Worm (Caenorhabditis elegans): Measurements from ENCODE around the gene sorf-2.

Gene sorf-2

DNA sequence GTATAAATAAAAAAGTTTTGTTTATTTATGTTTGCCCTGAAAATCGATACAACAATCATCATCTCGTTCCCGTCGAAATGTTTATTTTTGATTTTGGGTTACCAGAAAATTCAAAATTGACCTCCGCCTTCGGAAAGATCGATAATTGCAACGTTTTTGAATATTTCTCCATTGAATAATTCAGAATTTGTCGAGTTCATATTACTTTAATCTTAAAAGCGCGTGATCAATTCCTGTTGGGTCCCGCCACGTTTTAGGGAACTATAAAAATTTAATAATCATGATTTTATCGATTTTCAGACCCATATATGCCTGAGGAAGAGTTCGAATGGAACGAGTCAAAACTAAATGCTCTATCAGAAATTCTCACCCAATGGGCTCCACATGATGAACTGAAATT lies at the start of gene sorf-2:
TSS of gene sorf-2 (plus strand) at position 301 of the 400 bp plus-strand sequence.
- no peak for TF ChIP-seq ztf-11 (tag; optimal IDR thresholded peaks at IDR 0.05)
- no peak for TF ChIP-seq nhr-12 (tag; optimal IDR thresholded peaks at IDR 0.05)
- no peak for TF ChIP-seq sea-2 (GFP tag; optimal IDR thresholded peaks at IDR 0.05)
- TF ChIP-seq nhr-67 (tag; optimal IDR thresholded peaks at IDR 0.05), result no peak
- TF ChIP-seq fkh-10 (GFP tag; optimal IDR thresholded peaks at IDR 0.05), result no peak
- no peak for TF ChIP-seq nfya-1 (tag; optimal IDR thresholded peaks at IDR 0.05; ENCODE audit: insufficient read depth)
- TF ChIP-seq egl-27 (tag; optimal IDR thresholded peaks at IDR 0.05), result no peak

DNA sequence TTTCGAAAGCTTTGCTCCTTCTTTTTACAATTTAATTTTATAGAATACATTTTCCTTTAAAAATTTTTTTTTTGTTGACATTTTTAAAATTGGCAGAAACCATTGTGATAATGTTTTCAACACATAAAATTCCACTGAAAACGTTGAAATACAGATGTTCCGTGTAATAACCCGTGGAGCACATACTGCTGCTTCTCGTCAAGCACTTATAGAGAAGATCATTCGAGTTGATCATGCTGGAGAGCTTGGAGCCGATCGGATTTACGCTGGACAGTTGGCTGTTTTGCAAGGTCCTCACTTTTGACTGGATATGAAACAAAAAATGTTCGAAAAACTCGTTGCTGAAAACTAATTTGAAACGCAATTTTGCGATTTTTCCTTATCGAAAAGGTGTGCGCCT lies 48.7 kb upstream of the sorf-2 start, which contains the start of gene clk-1:
TSS of gene clk-1 (plus strand) at position 155 of the 400 bp plus-strand sequence.
- peak; percentile 43 for TF ChIP-seq ama-1 (optimal IDR thresholded peaks at IDR 0.05)
- no peak for TF ChIP-seq ceh-16 (tag; optimal IDR thresholded peaks at IDR 0.05)

DNA sequence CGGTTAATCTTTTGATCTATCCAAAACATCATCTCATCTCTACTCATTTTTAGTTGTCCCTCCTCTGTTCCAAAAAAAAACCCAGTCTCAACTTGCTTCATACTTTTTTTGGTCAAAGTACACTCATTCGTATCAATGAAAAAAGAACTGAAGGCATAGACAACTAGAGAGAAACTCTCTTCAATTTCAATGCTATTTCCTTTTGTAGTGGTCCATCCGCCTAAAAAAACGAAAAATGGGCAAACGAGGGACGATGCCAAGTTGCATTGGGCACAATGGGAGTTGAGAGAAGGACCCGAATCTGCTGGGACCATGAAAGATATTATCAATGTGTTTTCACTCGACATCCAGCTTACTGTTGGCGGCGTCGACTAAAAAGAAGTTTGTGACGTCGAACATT lies 46.2 kb upstream of the sorf-2 start:
- TF ChIP-seq lin-39 (tag; optimal IDR thresholded peaks at IDR 0.05), result peak; percentile 1
- no peak for TF ChIP-seq unc-39 (tag; optimal IDR thresholded peaks at IDR 0.05)
- TF ChIP-seq egl-5 (tag; optimal IDR thresholded peaks at IDR 0.05), result no peak
- peak; percentile 67 for TF ChIP-seq hmg-11 (tag; optimal IDR thresholded peaks at IDR 0.05)
- peak; percentile 47 for TF ChIP-seq nfya-1 (tag; optimal IDR thresholded peaks at IDR 0.05; ENCODE audit: insufficient read depth)
- peak; percentile 17 for TF ChIP-seq elt-1 (tag; optimal IDR thresholded peaks at IDR 0.05)

DNA sequence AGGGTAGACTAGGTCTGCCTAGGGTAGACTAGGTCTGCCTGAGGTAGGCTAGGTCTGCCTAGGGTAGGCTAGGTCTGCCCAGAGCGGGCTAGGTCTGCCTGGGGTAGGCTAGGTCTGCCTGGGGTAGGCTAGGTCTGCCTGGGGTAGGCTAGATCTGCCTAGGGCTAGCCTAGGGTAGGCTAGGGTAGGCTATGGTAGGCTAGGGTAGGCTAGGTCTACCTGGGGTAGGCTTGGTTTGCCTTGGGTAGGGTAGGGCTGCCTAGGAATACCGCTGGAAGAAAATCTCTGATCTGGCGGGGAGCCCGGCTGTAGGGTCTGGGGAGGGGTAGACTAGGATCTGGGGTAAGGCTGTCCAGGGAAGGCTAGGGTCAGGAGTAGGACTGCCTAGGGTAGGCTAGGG lies 40.9 kb upstream of the sorf-2 start:
- TF ChIP-seq mml-1 (tag; optimal IDR thresholded peaks at IDR 0.05) (no peak), skn-1 (tag; optimal IDR thresholded peaks at IDR 0.05) (no peak), unc-39 (tag; optimal IDR thresholded peaks at IDR 0.05) (no peak), nhr-12 (tag; optimal IDR thresholded peaks at IDR 0.05) (no peak), ztf-4 (tag; optimal IDR thresholded peaks at IDR 0.05) (no peak), R02D3.7 (tag; optimal IDR thresholded peaks at IDR 0.05) (no peak), jun-1 (tag; optimal IDR thresholded peaks at IDR 0.05) (no peak), hmg-11 (tag; optimal IDR thresholded peaks at IDR 0.05) (no peak), mdl-1 (tag; optimal IDR thresholded peaks at IDR 0.05) (no peak), unc-62 (GFP tag; optimal IDR thresholded peaks at IDR 0.05) (no peak)

DNA sequence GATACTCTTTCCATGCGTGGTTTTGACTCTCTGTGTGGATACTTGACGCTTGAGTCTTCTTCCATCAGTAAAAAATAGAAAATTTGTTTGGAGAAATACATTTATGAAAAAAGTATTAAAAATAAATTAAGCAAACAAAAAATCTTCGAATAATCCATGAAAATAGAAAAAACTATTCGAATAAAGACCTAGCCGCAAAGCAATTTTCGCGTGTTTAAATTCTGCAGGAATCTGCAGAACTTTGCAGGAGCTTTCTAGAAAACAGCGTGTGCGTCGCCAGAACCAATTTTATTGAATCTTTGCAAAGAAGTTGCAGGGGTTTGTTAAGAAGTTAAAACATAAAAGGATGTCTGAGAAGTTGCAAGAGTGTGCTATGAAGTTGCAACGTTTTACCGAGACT lies 40.2 kb upstream of the sorf-2 start, which contains the start of gene ZC395.11:
TSS of gene ZC395.11 (minus strand) at position 101 of the 400 bp plus-strand sequence.
- TF ChIP-seq nhr-12 (tag; optimal IDR thresholded peaks at IDR 0.05) (no peak), snpc-4 (tag; optimal IDR thresholded peaks at IDR 0.05) (no peak), hmg-11 (tag; optimal IDR thresholded peaks at IDR 0.05) (no peak), lin-15B (tag; optimal IDR thresholded peaks at IDR 0.05) (no peak), jun-1 (tag; optimal IDR thresholded peaks at IDR 0.05) (no peak), nhr-67 (tag; optimal IDR thresholded peaks at IDR 0.05) (no peak), tbx-2 (tag; optimal IDR thresholded peaks at IDR 0.05) (no peak), elt-3 (tag; optimal IDR thresholded peaks at IDR 0.05) (no peak), unc-39 (tag; optimal IDR thresholded peaks at IDR 0.05) (no peak), egl-27 (tag; optimal IDR thresholded peaks at IDR 0.05) (no peak), eor-1 (tag; optimal IDR thresholded peaks at IDR 0.05) (no peak), lin-39 (tag; optimal IDR thresholded peaks at IDR 0.05) (no peak), zag-1 (tag; optimal IDR thresholded peaks at IDR 0.05) (no peak), R02D3.7 (tag; optimal IDR thresholded peaks at IDR 0.05) (no peak), nhr-76 (tag; optimal IDR thresholded peaks at IDR 0.05) (no peak), skn-1 (tag; optimal IDR thresholded peaks at IDR 0.05) (no peak), ama-1 (optimal IDR thresholded peaks at IDR 0.05) (no peak), ztf-4 (tag; optimal IDR thresholded peaks at IDR 0.05) (no peak), ceh-28 (tag; optimal IDR thresholded peaks at IDR 0.05) (no peak)

DNA sequence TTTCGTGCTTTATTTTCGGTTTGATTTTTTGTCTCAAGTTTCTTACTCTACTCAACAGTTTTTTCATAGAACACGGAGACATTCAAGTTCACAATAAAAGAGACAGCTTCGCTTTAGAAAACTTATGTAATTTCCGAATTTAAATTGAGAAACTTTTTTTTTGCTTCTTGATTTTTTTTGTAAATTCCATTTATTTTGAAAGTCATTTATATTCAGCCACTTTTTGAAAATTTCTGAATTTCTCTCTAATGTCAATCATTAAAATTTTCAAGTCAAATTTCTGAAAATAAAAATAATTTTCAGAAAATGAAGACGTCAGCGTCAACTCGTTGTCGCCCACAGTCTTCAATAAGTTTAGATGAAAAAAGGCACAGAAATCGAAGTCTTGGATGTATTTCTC lies 38.5 kb upstream of the sorf-2 start, which contains the start of gene T15B12.1:
TSS of gene T15B12.1 (plus strand) at position 301 of the 400 bp plus-strand sequence.
- TF ChIP-seq mml-1 (tag; optimal IDR thresholded peaks at IDR 0.05), result no peak
- TF ChIP-seq egl-27 (tag; optimal IDR thresholded peaks at IDR 0.05), result no peak

DNA sequence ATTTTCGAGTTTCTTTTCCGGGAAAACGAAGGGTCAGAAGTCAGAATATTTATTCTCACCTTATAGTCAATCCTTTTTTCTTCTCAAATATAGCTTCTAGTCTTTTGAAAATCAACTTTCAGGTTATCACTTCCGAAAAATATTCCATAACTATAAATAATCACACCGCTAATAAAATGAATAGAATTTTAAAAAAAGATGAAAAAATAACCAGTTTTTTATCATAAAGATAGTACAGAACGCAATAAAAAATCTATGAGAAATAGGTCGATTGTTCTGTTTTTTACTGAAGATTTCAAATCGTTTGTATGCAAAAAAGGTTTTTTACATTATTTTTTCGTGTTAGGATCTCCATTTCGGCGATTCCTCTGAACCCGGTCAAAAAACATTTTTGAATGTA lies 36.2 kb upstream of the sorf-2 start:
- TF ChIP-seq elt-2 (tag; optimal IDR thresholded peaks at IDR 0.05) (no peak), sea-2 (GFP tag; optimal IDR thresholded peaks at IDR 0.05) (no peak), snpc-4 (tag; optimal IDR thresholded peaks at IDR 0.05) (no peak), ceh-28 (tag; optimal IDR thresholded peaks at IDR 0.05) (no peak), fos-1 (tag; optimal IDR thresholded peaks at IDR 0.05) (no peak), mdl-1 (tag; optimal IDR thresholded peaks at IDR 0.05) (no peak), R02D3.7 (tag; optimal IDR thresholded peaks at IDR 0.05) (no peak), egl-5 (tag; optimal IDR thresholded peaks at IDR 0.05) (no peak), fkh-2 (tag; optimal IDR thresholded peaks at IDR 0.05) (no peak), hmg-11 (tag; optimal IDR thresholded peaks at IDR 0.05) (no peak), nhr-43 (tag; optimal IDR thresholded peaks at IDR 0.05; ENCODE audit: poor library complexity, severe bottlenecking) (no peak), mml-1 (tag; optimal IDR thresholded peaks at IDR 0.05) (no peak), nhr-25 (tag; optimal IDR thresholded peaks at IDR 0.05) (no peak), nhr-76 (tag; optimal IDR thresholded peaks at IDR 0.05) (no peak)

Measured in whole organism, L3 larva.